Fruit fly (Drosophila melanogaster): ENCODE results near the gene comm3.

comm3 gene

dm6 chr3L:15566484-15566955 lies 81.0 kb downstream of the comm3 start (continued):
- TF ChIP-seq CG12299 (tag; optimal IDR thresholded peaks at IDR 0.05) (peak; percentile 62), CTCF (GFP tag; optimal IDR thresholded peaks at IDR 0.05) (no peak), salm (tag; optimal IDR thresholded peaks at IDR 0.05) (peak; percentile 53), CG12104 (GFP tag; optimal IDR thresholded peaks at IDR 0.05) (no peak), Rx (GFP tag; IDR thresholded peaks at IDR 0.05) (no peak), CG12155 (GFP tag; optimal IDR thresholded peaks at IDR 0.05) (no peak), MESR4 (GFP tag; optimal IDR thresholded peaks at IDR 0.05) (no peak), knrl (GFP tag; IDR thresholded peaks at IDR 0.05; ENCODE audit: partially characterized antibody) (no peak), Opbp (GFP tag; IDR thresholded peaks at IDR 0.05; ENCODE audit: partially characterized antibody) (no peak), h (optimal IDR thresholded peaks at IDR 0.05) (no peak), CG5180 (GFP tag; optimal IDR thresholded peaks at IDR 0.05) (peak; percentile 71), ab (GFP tag; optimal IDR thresholded peaks at IDR 0.05) (peak; percentile 8), CG2875 (GFP tag; optimal IDR thresholded peaks at IDR 0.05) (peak; percentile 78), CG1529 (GFP tag; optimal IDR thresholded peaks at IDR 0.05) (peak; percentile 71), CG3726 (GFP tag; IDR thresholded peaks at IDR 0.05) (no peak), CG9932 (GFP tag; IDR thresholded peaks at IDR 0.05) (no peak), dysf (GFP tag; IDR thresholded peaks at IDR 0.05) (peak; percentile 47; the same call in 2 of the 3 replicates), CG33213 (GFP tag; optimal IDR thresholded peaks at IDR 0.05) (peak; percentile 67), pan (optimal IDR thresholded peaks at IDR 0.05) (no peak), pan (GFP tag; optimal IDR thresholded peaks at IDR 0.05 in 1 of 2, IDR thresholded peaks at IDR 0.05 in 1 of 2) (peak in 1 of 2 experiments; percentile 53), CG1602 (GFP tag; optimal IDR thresholded peaks at IDR 0.05) (no peak), CG7963 (GFP tag; IDR thresholded peaks at IDR 0.05; ENCODE audit: partially characterized antibody) (no peak), CG11695 (GFP tag; IDR thresholded peaks at IDR 0.05) (peak; percentile 78), CG7357 (GFP tag; IDR thresholded peaks at IDR 0.05) (0 out of 3 replicates have a peak, but pooled peaks have one; percentile 7), unc-4 (GFP tag; IDR thresholded peaks at IDR 0.05; ENCODE audit: partially characterized antibody) (no peak), CG6175 (GFP tag; IDR thresholded peaks at IDR 0.05) (peak; percentile 54; the same call in 1 of the 3 replicates), CG10959 (GFP tag; IDR thresholded peaks at IDR 0.05) (no peak), eyg (GFP tag; optimal IDR thresholded peaks at IDR 0.05) (peak; percentile 58), Lim3 (GFP tag; IDR thresholded peaks at IDR 0.05) (no peak), Usf (GFP tag; optimal IDR thresholded peaks at IDR 0.05) (no peak), cato (GFP tag; optimal IDR thresholded peaks at IDR 0.05; ENCODE audit: borderline replicate concordance) (no peak), seq (GFP tag; IDR thresholded peaks at IDR 0.05) (peak; percentile 70; the same call in 1 of the 2 replicates), fd3F (GFP tag; optimal IDR thresholded peaks at IDR 0.05) (peak; percentile 66), CG32767 (GFP tag; IDR thresholded peaks at IDR 0.05) (no peak; the same call in 1 of the 2 replicates), Kr (GFP tag; optimal IDR thresholded peaks at IDR 0.05) (peak; percentile 47), HLH54F (GFP tag; optimal IDR thresholded peaks at IDR 0.05) (no peak), CG1792 (GFP tag; optimal IDR thresholded peaks at IDR 0.05) (peak; percentile 28), grn (GFP tag; optimal IDR thresholded peaks at IDR 0.05) (no peak), Gug (GFP tag; IDR thresholded peaks at IDR 0.05) (no peak), CG11696 (GFP tag; IDR thresholded peaks at IDR 0.05) (peak; percentile 52; the same call in 1 of the 2 replicates), Sry-δ (GFP tag; optimal IDR thresholded peaks at IDR 0.05) (no peak), Dip2 (GFP tag; IDR thresholded peaks at IDR 0.05) (no peak), CG31388 (GFP tag; optimal IDR thresholded peaks at IDR 0.05) (no peak), CG3065 (GFP tag; optimal IDR thresholded peaks at IDR 0.05) (peak; percentile 38), luna (GFP tag; optimal IDR thresholded peaks at IDR 0.05) (no peak), Sox100B (GFP tag; optimal IDR thresholded peaks at IDR 0.05) (no peak), mam (GFP tag; optimal IDR thresholded peaks at IDR 0.05) (no peak), CG12744 (GFP tag; optimal IDR thresholded peaks at IDR 0.05) (peak; percentile 51), Ssrp (tag; optimal IDR thresholded peaks at IDR 0.05) (no peak), gro (GFP tag; optimal IDR thresholded peaks at IDR 0.05) (peak; percentile 60), lov (optimal IDR thresholded peaks at IDR 0.05) (no peak), lov (GFP tag; IDR thresholded peaks at IDR 0.05) (no peak), Tbp (GFP tag; optimal IDR thresholded peaks at IDR 0.05) (no peak)
